Fruit fly (Drosophila melanogaster) whole organism, embryonic: ENCODE data around the gene CG14096.
"Not testable (repeated sequence)": the region's sequence is repeated elsewhere in the genome, so short reads cannot be mapped to it uniquely, and the experiment has no call there.

Experiments
- Blimp-1 ChIP-seq: fragments of 200-800 bp; sonication (Bioruptor generic); optimal IDR thresholded peaks from 3 replicates; lab custom pipeline; 2018; ENCODE audit warnings: missing biosample characterization, missing genetic modification characterization, mild to moderate bottlenecking, moderate library complexity, missing genetic modification reagents
- CG16779 ChIP-seq: fragments of 200-800 bp; sonication (Bioruptor generic); IDR thresholded peaks from 2 replicates; pipeline ENCODE4 v1.3.6; 2022; ENCODE audit warnings: missing biosample characterization, missing genetic modification characterization
- CG18619 ChIP-seq: fragments of 200-800 bp; sonication (Bioruptor generic); optimal IDR thresholded peaks from 3 replicates; lab custom pipeline; 2017; ENCODE audit warnings: missing biosample characterization, mild to moderate bottlenecking, missing genetic modification characterization
- CG34376 ChIP-seq: fragments of 200-800 bp; sonication (Bioruptor generic); optimal IDR thresholded peaks from 2 replicates; lab custom pipeline; 2018; ENCODE audit warnings: missing biosample characterization, mild to moderate bottlenecking, missing genetic modification characterization
- CG3726 ChIP-seq: fragments of 200-800 bp; sonication (Bioruptor generic); IDR thresholded peaks from 3 replicates; pipeline ENCODE4, ENCODE4 v1.3.6; 2022; ENCODE audit warnings: missing biosample characterization, missing genetic modification characterization
- CG4404 ChIP-seq: fragments of 200-800 bp; sonication (Bioruptor generic); IDR thresholded peaks from 2 replicates; pipeline ENCODE4 v1.3.6; 2022; ENCODE audit warnings: missing biosample characterization, missing genetic modification characterization
- Dek ChIP-seq: fragments of 200-800 bp; sonication (Bioruptor generic); optimal IDR thresholded peaks from 3 replicates; lab custom pipeline; 2019; ENCODE audit warnings: missing biosample characterization, mild to moderate bottlenecking, missing genetic modification characterization, moderate library complexity
- dimm ChIP-seq: fragments of 200-800 bp; sonication (Bioruptor generic); IDR thresholded peaks from 2 replicates; pipeline ENCODE4 v1.3.6; 2022; ENCODE audit warnings: missing biosample characterization, missing genetic modification characterization
- tll ChIP-seq, 2 experiments: fragments of 200-800 bp in 1 of 2; fragments of >200 bp in 1 of 2; sonication (Bioruptor generic) in 1 of 2; optimal IDR thresholded peaks; 2 replicates each; lab custom pipeline; 2017 to 2019; ENCODE audit warnings: missing biosample characterization in 2 of 2, missing genetic modification characterization in 2 of 2, mild to moderate bottlenecking in 1 of 2, moderate library complexity in 1 of 2
- usp ChIP-seq: fragments of >200 bp; optimal IDR thresholded peaks from 2 replicates; lab custom pipeline; 2017; ENCODE audit warnings: missing biosample characterization, missing genetic modification characterization

dm6 chr3L:19466979-19467378, at the start of gene CG14096, which contains the start of gene CG32214:
- TF ChIP-seq tll (GFP tag; optimal IDR thresholded peaks at IDR 0.05; lab: Kevin White, UChicago); CG4404; CG3726 (GFP tag; lab: Robert Waterston, UW); usp (GFP tag; lab: Kevin White, UChicago); Dek; dimm; CG16779 (GFP tag; lab: Robert Waterston, UW); CG34376; Blimp-1; CG18619 (GFP tag; lab: Kevin White, UChicago): not testable (repeated sequence)
